Fruit fly (Drosophila melanogaster) whole organism, prepupa: ENCODE measurements around the gene CG6675.

ENCODE experiments used
- Blimp-1 ChIP-seq: fragments of 200-800 bp; sonication (Bioruptor generic); optimal IDR thresholded peaks from 3 replicates; lab custom pipeline; 2017; ENCODE audit warnings: missing biosample characterization, missing genetic modification characterization, mild to moderate bottlenecking, moderate library complexity, missing genetic modification reagents
- CG16779 ChIP-seq: fragments of 200-800 bp; sonication (Bioruptor generic); optimal IDR thresholded peaks from 3 replicates; lab custom pipeline; 2017; ENCODE audit warnings: missing biosample characterization, mild to moderate bottlenecking, missing genetic modification characterization
- CG6792 ChIP-seq: fragments of 200-800 bp; sonication (Bioruptor generic); optimal IDR thresholded peaks from 3 replicates; lab custom pipeline; 2016; ENCODE audit warnings: missing biosample characterization, missing genetic modification characterization
- CG6854 ChIP-seq: fragments of 200-800 bp; sonication (Bioruptor generic); optimal IDR thresholded peaks from 2 replicates; lab custom pipeline; 2017; ENCODE audit warnings: missing biosample characterization, mild to moderate bottlenecking, missing genetic modification characterization
- dsx ChIP-seq: fragments of 200-800 bp; optimal IDR thresholded peaks from 3 replicates; lab custom pipeline; 2019; ENCODE audit warnings: missing biosample characterization, mild to moderate bottlenecking, missing genetic modification characterization, moderate library complexity; ENCODE audit not compliant: poor library complexity, severe bottlenecking
- spab ChIP-seq: fragments of 200-800 bp; sonication (Bioruptor generic); optimal IDR thresholded peaks from 2 replicates; lab custom pipeline; 2017; ENCODE audit warnings: missing biosample characterization, mild to moderate bottlenecking, missing genetic modification characterization, missing genetic modification reagents
- vri ChIP-seq: fragments of 200-800 bp; sonication (Bioruptor generic); optimal IDR thresholded peaks from 3 replicates; lab custom pipeline; 2016; ENCODE audit warnings: missing biosample characterization, mild to moderate bottlenecking, missing genetic modification characterization

- no peak for TF ChIP-seq CG6854 (GFP tag; lab: Kevin White, UChicago)
- no peak for TF ChIP-seq spab
- no peak for TF ChIP-seq dsx (GFP tag; lab: Kevin White, UChicago)
- TF ChIP-seq Blimp-1 (GFP tag; lab: Kevin White, UChicago) = no peak
- TF ChIP-seq CG16779 (tag; lab: Kevin White, UChicago) = no peak
- TF ChIP-seq CG6792 = no peak
- TF ChIP-seq vri (GFP tag; lab: Kevin White, UChicago) = no peak
Measured at dm6 chr2L:22146247-22146646, 37.5 kb downstream of the CG6675 start.
